Worm (Caenorhabditis elegans) whole organism, L1 larva: ENCODE measurements around the gene F49C5.7.

ENCODE experiments used
- F16B12.6 ChIP-seq: fragments of 150-350 bp; optimal IDR thresholded peaks from 2 replicates; lab custom pipeline; 2014; ENCODE audit warnings: missing biosample characterization, missing genetic modification characterization
- Y116A8C.19 ChIP-seq: sonication (generic microtip); optimal IDR thresholded peaks from 2 replicates; lab custom pipeline; 2016; ENCODE audit warnings: missing compliant biosample characterization, missing genetic modification characterization, borderline replicate concordance
- aha-1 ChIP-seq: fragments of 150-350 bp; optimal IDR thresholded peaks from 2 replicates; lab custom pipeline; 2014; ENCODE audit warnings: missing biosample characterization, missing genetic modification characterization
- aly-2 ChIP-seq: fragments of 150-350 bp; optimal IDR thresholded peaks from 2 replicates; lab custom pipeline; 2014; ENCODE audit warnings: missing biosample characterization, missing genetic modification characterization
- ama-1 ChIP-seq: fragments of 150-350 bp; optimal IDR thresholded peaks from 2 replicates; lab custom pipeline; 2014
- blmp-1 ChIP-seq: fragments of 150-350 bp; optimal IDR thresholded peaks from 2 replicates; lab custom pipeline; 2014; ENCODE audit warnings: missing biosample characterization, missing genetic modification characterization
- ceh-8 ChIP-seq: fragments of 200-800 bp; sonication (Bioruptor generic); optimal IDR thresholded peaks from 2 replicates; lab custom pipeline; 2018; ENCODE audit warnings: mild to moderate bottlenecking, missing genetic modification characterization, moderate library complexity, missing compliant biosample characterization
- ceh-90 ChIP-seq: sonication (generic microtip); optimal IDR thresholded peaks from 2 replicates; lab custom pipeline; 2016; ENCODE audit warnings: missing genetic modification characterization, missing compliant biosample characterization
- dsc-1 ChIP-seq: sonication (generic microtip); optimal IDR thresholded peaks from 2 replicates; lab custom pipeline; 2016; ENCODE audit warnings: mild to moderate bottlenecking, missing genetic modification characterization, missing compliant biosample characterization
- efl-1 ChIP-seq, 4 experiments: fragments of 150-350 bp; optimal IDR thresholded peaks in 3 of 4; peaks in 1 of 4; 1 replicate in 1 of 4; 2 replicates in 3 of 4; lab custom pipeline; 2014; ENCODE audit warnings: missing biosample characterization in 2 of 4, missing genetic modification characterization in 2 of 4, missing genetic modification reagents in 2 of 4
- egl-27 ChIP-seq, 2 experiments: fragments of 150-350 bp in 1 of 2; sonication (generic microtip); optimal IDR thresholded peaks; 3 replicates each; lab custom pipeline; 2017 to 2018; ENCODE audit warnings: missing biosample characterization in 2 of 2, missing genetic modification characterization in 2 of 2, missing genetic modification reagents in 2 of 2
- elt-2 ChIP-seq: sonication (generic microtip); optimal IDR thresholded peaks from 2 replicates; lab custom pipeline; 2016; ENCODE audit warnings: missing genetic modification characterization, mild to moderate bottlenecking, inconsistent platforms, missing compliant biosample characterization, missing genetic modification reagents
- elt-3 ChIP-seq, 6 experiments: fragments of 150-350 bp in 1 of 6; sonication (generic microtip); optimal IDR thresholded peaks; 2 replicates each; lab custom pipeline; 2017 to 2018; ENCODE audit warnings: missing biosample characterization in 6 of 6, missing genetic modification characterization in 6 of 6, inconsistent platforms in 1 of 6
- fkh-10 ChIP-seq: sonication (generic microtip); optimal IDR thresholded peaks from 2 replicates; lab custom pipeline; 2017; ENCODE audit warnings: missing biosample characterization, missing genetic modification reagents, missing genetic modification characterization
- fkh-4 ChIP-seq: sonication (generic microtip); optimal IDR thresholded peaks from 2 replicates; lab custom pipeline; 2016; ENCODE audit warnings: missing compliant biosample characterization, missing genetic modification characterization, borderline replicate concordance
- fkh-8 ChIP-seq: sonication (generic microtip); optimal IDR thresholded peaks from 2 replicates; lab custom pipeline; 2016; ENCODE audit warnings: mild to moderate bottlenecking, missing genetic modification characterization, missing compliant biosample characterization
- fos-1 ChIP-seq: fragments of 150-350 bp; optimal IDR thresholded peaks from 2 replicates; lab custom pipeline; 2014; ENCODE audit warnings: missing biosample characterization, missing genetic modification characterization
- grh-1 ChIP-seq: fragments of 200-800 bp; sonication (Bioruptor generic); IDR thresholded peaks from 2 replicates; pipeline ENCODE4 v1.3.6; 2022; ENCODE audit warnings: missing genetic modification reagents, missing genetic modification characterization, missing compliant biosample characterization
- jun-1 ChIP-seq: fragments of 150-350 bp; optimal IDR thresholded peaks from 2 replicates; lab custom pipeline; 2014; ENCODE audit warnings: missing biosample characterization, missing genetic modification reagents, missing genetic modification characterization
- lin-13 ChIP-seq: fragments of 150-350 bp; optimal IDR thresholded peaks from 2 replicates; lab custom pipeline; 2014; ENCODE audit warnings: missing biosample characterization, missing genetic modification reagents, missing genetic modification characterization
- lin-14 ChIP-seq: fragments of 200-800 bp; sonication (Bioruptor generic); optimal IDR thresholded peaks from 2 replicates; lab custom pipeline; 2018; ENCODE audit warnings: mild to moderate bottlenecking, missing genetic modification characterization, moderate library complexity, missing compliant biosample characterization
- lin-35 ChIP-seq, 2 experiments: fragments of 150-350 bp; optimal IDR thresholded peaks; 2 replicates each; lab custom pipeline; 2014; ENCODE audit warnings: missing biosample characterization in 2 of 2, missing genetic modification characterization in 2 of 2, missing genetic modification reagents in 2 of 2
- mdl-1 ChIP-seq, 2 experiments: fragments of 150-350 bp; optimal IDR thresholded peaks; 2 replicates each; lab custom pipeline; 2014 to 2017; ENCODE audit warnings: missing biosample characterization in 2 of 2, missing genetic modification characterization in 2 of 2, inconsistent platforms in 1 of 2
- mef-2 ChIP-seq: fragments of 150-350 bp; optimal IDR thresholded peaks from 2 replicates; lab custom pipeline; 2014; ENCODE audit warnings: missing biosample characterization, missing genetic modification characterization
- nhr-11 ChIP-seq: fragments of 150-350 bp; optimal IDR thresholded peaks from 2 replicates; lab custom pipeline; 2014; ENCODE audit warnings: missing biosample characterization, missing genetic modification characterization
- nhr-12 ChIP-seq: sonication (generic microtip); optimal IDR thresholded peaks from 2 replicates; lab custom pipeline; 2017; ENCODE audit warnings: missing biosample characterization, missing genetic modification characterization
- nhr-19 ChIP-seq: fragments of 200-800 bp; sonication (Bioruptor generic); conservative IDR thresholded peaks from 2 replicates; pipeline ENCODE4 v1.3.6; 2022; ENCODE audit warnings: missing genetic modification characterization, missing compliant biosample characterization
- nhr-20 ChIP-seq: sonication (generic microtip); optimal IDR thresholded peaks from 2 replicates; lab custom pipeline; 2016; ENCODE audit warnings: mild to moderate bottlenecking, missing genetic modification characterization, missing compliant biosample characterization
- nhr-28 ChIP-seq: fragments of 150-350 bp; optimal IDR thresholded peaks from 2 replicates; lab custom pipeline; 2014; ENCODE audit warnings: missing biosample characterization, missing genetic modification characterization
- nhr-47 ChIP-seq: sonication (generic microtip); optimal IDR thresholded peaks from 2 replicates; lab custom pipeline; 2016; ENCODE audit warnings: mild to moderate bottlenecking, missing genetic modification characterization, moderate library complexity, missing compliant biosample characterization
- nhr-76 ChIP-seq: sonication (generic microtip); optimal IDR thresholded peaks from 2 replicates; lab custom pipeline; 2017; ENCODE audit warnings: missing biosample characterization, missing genetic modification characterization
- nhr-85 ChIP-seq: sonication (generic microtip); peaks from one replicate; lab custom pipeline; 2016; ENCODE audit warnings: missing genetic modification characterization, inconsistent platforms, missing compliant biosample characterization
- nhr-90 ChIP-seq: sonication (generic microtip); optimal IDR thresholded peaks from 2 replicates; lab custom pipeline; 2016; ENCODE audit warnings: mild to moderate bottlenecking, missing genetic modification characterization, missing compliant biosample characterization; ENCODE audit not compliant: poor library complexity
- pax-3 ChIP-seq: fragments of 200-800 bp; sonication (Bioruptor generic); optimal IDR thresholded peaks from 2 replicates; lab custom pipeline; 2018; ENCODE audit warnings: mild to moderate bottlenecking, missing genetic modification characterization, moderate library complexity, missing compliant biosample characterization
- rnt-1 ChIP-seq: sonication (generic microtip); optimal IDR thresholded peaks from 2 replicates; lab custom pipeline; 2016; ENCODE audit warnings: mild to moderate bottlenecking, missing genetic modification characterization, moderate library complexity, missing compliant biosample characterization
- skn-1 ChIP-seq: fragments of 150-350 bp; optimal IDR thresholded peaks from 2 replicates; lab custom pipeline; 2014; ENCODE audit warnings: missing biosample characterization, missing genetic modification characterization
- snu-23 ChIP-seq: sonication (generic microtip); optimal IDR thresholded peaks from 2 replicates; lab custom pipeline; 2016; ENCODE audit warnings: missing genetic modification characterization, missing compliant biosample characterization
- sup-37 ChIP-seq: fragments of 200-800 bp; sonication (Bioruptor generic); optimal IDR thresholded peaks from 2 replicates; lab custom pipeline; 2018; ENCODE audit warnings: mild to moderate bottlenecking, missing genetic modification characterization, missing compliant biosample characterization
- tbx-2 ChIP-seq: sonication (generic microtip); optimal IDR thresholded peaks from 2 replicates; lab custom pipeline; 2016; ENCODE audit warnings: missing genetic modification characterization, missing compliant biosample characterization
- unc-30 ChIP-seq: sonication (generic microtip); optimal IDR thresholded peaks from 2 replicates; lab custom pipeline; 2017; ENCODE audit warnings: missing biosample characterization, missing genetic modification characterization
- unc-62 ChIP-seq: fragments of 150-350 bp; optimal IDR thresholded peaks from 2 replicates; lab custom pipeline; 2014; ENCODE audit warnings: missing biosample characterization, missing genetic modification reagents, missing genetic modification characterization
- vab-15 ChIP-seq: sonication (generic microtip); optimal IDR thresholded peaks from 2 replicates; lab custom pipeline; 2017; ENCODE audit warnings: missing genotype, mild to moderate bottlenecking, missing genetic modification characterization, missing compliant biosample characterization
- xbp-1 ChIP-seq: sonication (generic microtip); optimal IDR thresholded peaks from 2 replicates; lab custom pipeline; 2016; ENCODE audit warnings: missing genetic modification characterization, missing compliant biosample characterization
- zag-1 ChIP-seq: fragments of 150-350 bp; optimal IDR thresholded peaks from 2 replicates; lab custom pipeline; 2014; ENCODE audit warnings: missing biosample characterization, missing genetic modification characterization
- ztf-11 ChIP-seq, 2 experiments: sonication (generic microtip); optimal IDR thresholded peaks; 2 replicates each; lab custom pipeline; 2016 to 2017; ENCODE audit warnings: missing genetic modification characterization in 2 of 2, missing biosample characterization in 1 of 2, missing compliant biosample characterization in 1 of 2

Gene F49C5.7

DNA sequence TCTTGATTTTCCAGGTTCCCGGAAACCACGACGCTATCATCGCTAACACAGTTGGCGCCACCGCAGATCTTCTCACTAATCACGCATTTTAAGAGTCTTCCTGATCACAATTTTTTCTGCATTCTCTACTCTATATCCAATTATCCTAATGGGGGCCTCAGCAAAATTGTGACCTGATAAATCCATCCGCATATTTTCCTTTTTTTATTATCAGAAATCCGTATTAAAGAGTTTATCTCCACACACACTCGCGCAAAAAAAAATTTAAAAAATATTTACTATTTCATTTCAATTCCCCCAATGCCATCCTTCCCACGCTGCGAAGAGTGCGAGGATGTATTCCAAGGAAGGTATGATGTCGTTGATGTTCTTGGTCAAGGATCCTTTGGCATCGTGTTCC, 40.9 kb downstream of the F49C5.7 start, which contains the start of gene Y38E10A.8:
Gene Y38E10A.8, plus strand, starts transcription at position 301 of the 400 bp plus-strand sequence.
- TF ChIP-seq sup-37 (GFP tag; lab: Kevin White, UChicago) (no peak), dsc-1 (peak; percentile 19)
- TF ChIP-seq, all 84 proteins: peak for 1

DNA sequence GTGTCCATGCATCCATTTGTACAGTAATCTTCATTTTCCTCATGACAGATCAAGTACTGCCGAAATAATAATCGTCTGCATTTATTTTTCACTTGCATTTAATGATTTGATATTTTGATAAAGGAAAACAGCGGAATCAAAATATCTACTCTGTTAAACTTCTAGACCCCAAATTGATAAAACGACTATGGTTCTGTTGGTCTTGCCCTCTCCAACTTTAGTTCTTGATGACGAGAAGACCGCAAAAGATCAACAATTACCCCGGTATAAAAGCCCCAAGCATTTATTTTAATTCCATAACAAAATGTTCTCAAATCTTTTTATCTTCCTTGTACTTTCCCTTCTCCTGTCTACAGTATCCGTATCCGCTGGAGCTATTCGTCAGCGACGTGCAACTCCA, 42.7 kb downstream of the F49C5.7 start, which contains the start of gene Y38E10A.9:
Gene Y38E10A.9, plus strand, starts transcription at position 301 of the 400 bp plus-strand sequence.
- TF ChIP-seq nhr-76 (tag; lab: Kevin White, UChicago) (no peak), fkh-4 (tag; lab: Kevin White, UChicago) (no peak), fos-1 (tag; lab: Kevin White, UChicago) (no peak), tbx-2 (tag; lab: Kevin White, UChicago) (no peak), fkh-10 (GFP tag; lab: Kevin White, UChicago) (no peak), lin-35 (GFP tag; optimal IDR thresholded peaks at IDR 0.05; lab: Kevin White, UChicago) (no peak), grh-1 (no peak), skn-1 (tag; lab: Kevin White, UChicago) (no peak), ceh-90 (tag; lab: Kevin White, UChicago) (no peak), nhr-11 (tag; lab: Kevin White, UChicago) (no peak), ztf-11 (tag; optimal IDR thresholded peaks at IDR 0.05; lab: Kevin White, UChicago) (no peak), zag-1 (tag; lab: Kevin White, UChicago) (no peak), vab-15 (tag; lab: Kevin White, UChicago) (no peak), aly-2 (tag; lab: Kevin White, UChicago) (no peak)

DNA sequence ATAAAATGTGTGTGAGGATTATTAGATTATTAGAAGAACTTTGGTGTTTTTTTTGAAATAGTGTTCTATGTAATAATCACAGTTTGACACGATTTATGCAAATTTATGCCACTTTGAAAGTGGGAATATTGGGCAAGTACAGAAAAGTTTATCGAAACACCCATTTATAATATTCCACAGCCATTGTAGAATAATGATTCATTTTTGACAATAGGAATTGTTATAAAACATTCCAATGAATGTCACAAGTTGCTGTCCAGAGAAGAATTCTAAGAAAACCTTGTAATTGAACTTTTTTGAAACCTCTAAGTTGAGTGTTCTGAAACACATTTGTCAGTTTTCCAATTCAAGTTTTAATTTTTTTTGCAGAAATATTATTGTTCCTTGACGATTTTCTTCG, 46.3 kb downstream of the F49C5.7 start, which contains the start of gene nspe-4:
Gene nspe-4, plus strand, starts transcription at position 301 of the 400 bp plus-strand sequence.
- TF ChIP-seq blmp-1 (tag; lab: Kevin White, UChicago), result no peak

DNA sequence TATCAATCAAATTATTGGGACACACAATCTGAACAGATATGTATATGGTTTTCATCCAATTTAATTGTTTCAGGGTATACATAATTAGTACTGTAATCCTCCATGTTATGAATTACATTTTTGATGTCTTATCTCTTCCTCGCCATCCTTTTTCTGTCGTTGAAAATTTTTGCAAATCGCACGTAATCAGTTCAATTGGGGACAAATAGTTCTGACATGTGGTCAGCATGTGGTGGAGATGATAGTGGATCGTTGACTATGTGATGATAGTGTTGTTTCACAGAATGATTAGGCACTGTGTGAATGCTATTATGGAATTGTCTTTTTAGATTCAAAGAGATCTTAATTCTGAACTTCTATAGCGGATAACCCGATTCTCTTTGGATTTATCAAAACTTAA, 49.5 kb downstream of the F49C5.7 start:
- TF ChIP-seq lin-35 (GFP tag; optimal IDR thresholded peaks at IDR 0.05; lab: Kevin White, UChicago) (peak in 1 of 2 experiments; percentile 36), ama-1 (lab: Kevin White, UChicago) (no peak), elt-2 (tag; lab: Kevin White, UChicago) (no peak), tbx-2 (tag; lab: Kevin White, UChicago) (peak; percentile 21), nhr-90 (tag; lab: Kevin White, UChicago) (peak; percentile 31), aha-1 (no peak), mef-2 (tag; lab: Kevin White, UChicago) (no peak), lin-13 (GFP tag; lab: Kevin White, UChicago) (no peak), rnt-1 (tag; lab: Kevin White, UChicago) (no peak), fkh-4 (tag; lab: Kevin White, UChicago) (no peak), xbp-1 (no peak), efl-1 (optimal IDR thresholded peaks at IDR 0.05; lab: Kevin White, UChicago) (no peak), efl-1 (GFP tag; optimal IDR thresholded peaks at IDR 0.05 in 1 of 2; lab: Kevin White, UChicago) (peak in 1 of 2 experiments; percentile 33), pax-3 (no peak), unc-30 (tag; lab: Kevin White, UChicago) (no peak), Y116A8C.19 (tag; lab: Kevin White, UChicago) (no peak), lin-14 (GFP tag; lab: Kevin White, UChicago) (peak; percentile 36), fkh-8 (no peak), nhr-28 (tag; lab: Kevin White, UChicago) (no peak), nhr-12 (tag; lab: Kevin White, UChicago) (no peak), ceh-90 (tag; lab: Kevin White, UChicago) (no peak), unc-62 (GFP tag; lab: Kevin White, UChicago) (no peak), elt-3 (tag; optimal IDR thresholded peaks at IDR 0.05; lab: Kevin White, UChicago) (peak in 5 of 6 experiments; percentile 2 to 88 (median 44)), vab-15 (tag; lab: Kevin White, UChicago) (no peak), egl-27 (tag; optimal IDR thresholded peaks at IDR 0.05; lab: Kevin White, UChicago) (no peak), nhr-47 (tag; lab: Kevin White, UChicago) (peak; percentile 32), F16B12.6 (tag; lab: Kevin White, UChicago) (no peak), nhr-20 (tag; lab: Kevin White, UChicago) (peak; percentile 80), nhr-85 (tag; lab: Kevin White, UChicago) (peak; percentile 78), skn-1 (tag; lab: Kevin White, UChicago) (no peak), nhr-19 (GFP tag; lab: Robert Waterston, UW) (0 out of 2 replicates have a peak, but pooled peaks have one; percentile 23), blmp-1 (tag; lab: Kevin White, UChicago) (peak; percentile 50), ceh-8 (GFP tag; lab: Kevin White, UChicago) (no peak), jun-1 (tag; lab: Kevin White, UChicago) (no peak), mdl-1 (tag; optimal IDR thresholded peaks at IDR 0.05; lab: Kevin White, UChicago) (peak in 1 of 2 experiments; percentile 42), nhr-11 (tag; lab: Kevin White, UChicago) (no peak), snu-23 (GFP tag; lab: Kevin White, UChicago) (peak; percentile 32)
